Worm (Caenorhabditis elegans): ENCODE measurements around the gene C32D5.11.

The C32D5.11 gene

DNA sequence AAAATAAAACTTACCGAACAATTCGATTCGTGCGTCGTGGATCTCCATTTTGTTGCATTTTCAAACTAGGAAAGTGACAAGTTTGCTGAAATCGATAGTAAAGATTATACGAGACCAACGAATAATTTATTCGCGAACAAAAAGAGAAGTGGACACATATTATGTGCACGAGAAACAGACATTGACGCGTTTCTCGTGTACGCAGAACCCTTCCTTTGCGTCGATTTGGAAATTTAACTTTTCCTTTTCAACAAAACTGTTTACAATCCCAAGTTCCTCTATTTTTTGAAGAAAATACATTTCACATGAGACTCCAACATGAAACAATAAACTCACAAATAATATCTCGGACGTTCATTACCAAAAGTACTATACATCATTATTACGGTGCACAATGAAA, 5.6 kb upstream of the C32D5.11 start, which contains the start of gene K10B2.4:
Gene K10B2.4, minus strand, starts transcription at position 138 of the 400 bp plus-strand sequence.
- TF ChIP-seq med-1 (GFP tag; optimal IDR thresholded peaks at IDR 0.05; ENCODE audit: insufficient read depth) (no peak), ztf-23 (GFP tag; IDR thresholded peaks at IDR 0.05) (peak; percentile 65; the same call in 1 of the 2 replicates)

DNA sequence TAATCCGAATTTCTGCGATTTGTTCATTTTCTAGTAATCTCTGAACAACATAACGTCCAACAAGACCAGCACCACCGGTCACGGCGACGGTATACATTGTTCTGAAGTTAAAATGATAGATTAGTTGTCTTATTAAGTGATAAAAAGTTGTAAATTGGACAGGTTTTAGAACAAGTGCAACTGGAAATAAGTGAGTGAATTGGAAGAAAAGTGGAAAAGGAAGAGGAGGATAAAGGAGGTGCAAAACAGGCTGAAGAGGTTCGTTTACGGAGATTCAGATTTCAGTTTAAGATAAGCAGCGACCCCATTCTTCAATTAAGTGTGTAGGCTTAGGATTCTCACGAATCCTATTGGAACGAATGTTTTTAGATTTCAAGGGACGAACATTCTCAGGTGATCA, 3.7 kb upstream of the C32D5.11 start, which contains the start of gene C32D5.12:
Gene C32D5.12, minus strand, starts transcription at position 101 of the 400 bp plus-strand sequence.
- TF ChIP-seq T22C8.4 (GFP tag; IDR thresholded peaks at IDR 0.05): no peak
- TF ChIP-seq ref-1 (GFP tag; conservative IDR thresholded peaks at IDR 0.05): no peak
- no peak for TF ChIP-seq klf-2 (GFP tag; conservative IDR thresholded peaks at IDR 0.05)
- no peak for TF ChIP-seq cog-1 (tag; optimal IDR thresholded peaks at IDR 0.05)
- no peak for TF ChIP-seq med-1 (GFP tag; optimal IDR thresholded peaks at IDR 0.05; ENCODE audit: insufficient read depth)
- no peak for TF ChIP-seq flt-1 (GFP tag; IDR thresholded peaks at IDR 0.05)
- no peak for TF ChIP-seq tab-1 (GFP tag; IDR thresholded peaks at IDR 0.05)
- TF ChIP-seq ztf-23 (GFP tag; IDR thresholded peaks at IDR 0.05): no peak
- no peak for TF ChIP-seq ztf-29 (GFP tag; IDR thresholded peaks at IDR 0.05)

- TF ChIP-seq med-1 (GFP tag; optimal IDR thresholded peaks at IDR 0.05; ENCODE audit: insufficient read depth) (no peak), ztf-29 (GFP tag; IDR thresholded peaks at IDR 0.05) (no peak), ztf-23 (GFP tag; IDR thresholded peaks at IDR 0.05) (no peak), ref-1 (GFP tag; conservative IDR thresholded peaks at IDR 0.05) (no peak), tab-1 (GFP tag; IDR thresholded peaks at IDR 0.05) (no peak), flt-1 (GFP tag; IDR thresholded peaks at IDR 0.05) (no peak), klf-2 (GFP tag; conservative IDR thresholded peaks at IDR 0.05) (no peak), cog-1 (tag; optimal IDR thresholded peaks at IDR 0.05) (no peak), T22C8.4 (GFP tag; IDR thresholded peaks at IDR 0.05) (no peak)
These were observed 3.0 kb upstream of the C32D5.11 start for ce11 chrII:6358232-6358631.

- TF ChIP-seq klf-2 (GFP tag; conservative IDR thresholded peaks at IDR 0.05) (no peak), ztf-23 (GFP tag; IDR thresholded peaks at IDR 0.05) (no peak), ref-1 (GFP tag; conservative IDR thresholded peaks at IDR 0.05) (no peak), T22C8.4 (GFP tag; IDR thresholded peaks at IDR 0.05) (no peak)
These were observed 3.4 kb downstream of the C32D5.11 start, which contains the start of gene C32D5.10 for ce11 chrII:6351887-6352286. TSS of gene C32D5.10 (minus strand) at chrII:6351987.

ce11 chrII:6349968-6350367, 5.3 kb downstream of the C32D5.11 start:
- TF ChIP-seq klf-2 (GFP tag; conservative IDR thresholded peaks at IDR 0.05) (no peak), ztf-29 (GFP tag; IDR thresholded peaks at IDR 0.05) (no peak), T22C8.4 (GFP tag; IDR thresholded peaks at IDR 0.05) (no peak), ref-1 (GFP tag; conservative IDR thresholded peaks at IDR 0.05) (no peak), med-1 (GFP tag; optimal IDR thresholded peaks at IDR 0.05; ENCODE audit: insufficient read depth) (no peak), flt-1 (GFP tag; IDR thresholded peaks at IDR 0.05) (no peak), cog-1 (tag; optimal IDR thresholded peaks at IDR 0.05) (no peak), tab-1 (GFP tag; IDR thresholded peaks at IDR 0.05) (no peak), ztf-23 (GFP tag; IDR thresholded peaks at IDR 0.05) (no peak)

- TF ChIP-seq tab-1 (GFP tag; IDR thresholded peaks at IDR 0.05) (0 out of 2 replicates have a peak, but pooled peaks have one; percentile 11), klf-2 (GFP tag; conservative IDR thresholded peaks at IDR 0.05) (no peak), med-1 (GFP tag; optimal IDR thresholded peaks at IDR 0.05; ENCODE audit: insufficient read depth) (no peak), flt-1 (GFP tag; IDR thresholded peaks at IDR 0.05) (0 out of 2 replicates have a peak, but pooled peaks have one; percentile 51), cog-1 (tag; optimal IDR thresholded peaks at IDR 0.05) (peak; percentile 68)
These were observed 6.9 kb downstream of the C32D5.11 start for ce11 chrII:6348360-6348759.

DNA sequence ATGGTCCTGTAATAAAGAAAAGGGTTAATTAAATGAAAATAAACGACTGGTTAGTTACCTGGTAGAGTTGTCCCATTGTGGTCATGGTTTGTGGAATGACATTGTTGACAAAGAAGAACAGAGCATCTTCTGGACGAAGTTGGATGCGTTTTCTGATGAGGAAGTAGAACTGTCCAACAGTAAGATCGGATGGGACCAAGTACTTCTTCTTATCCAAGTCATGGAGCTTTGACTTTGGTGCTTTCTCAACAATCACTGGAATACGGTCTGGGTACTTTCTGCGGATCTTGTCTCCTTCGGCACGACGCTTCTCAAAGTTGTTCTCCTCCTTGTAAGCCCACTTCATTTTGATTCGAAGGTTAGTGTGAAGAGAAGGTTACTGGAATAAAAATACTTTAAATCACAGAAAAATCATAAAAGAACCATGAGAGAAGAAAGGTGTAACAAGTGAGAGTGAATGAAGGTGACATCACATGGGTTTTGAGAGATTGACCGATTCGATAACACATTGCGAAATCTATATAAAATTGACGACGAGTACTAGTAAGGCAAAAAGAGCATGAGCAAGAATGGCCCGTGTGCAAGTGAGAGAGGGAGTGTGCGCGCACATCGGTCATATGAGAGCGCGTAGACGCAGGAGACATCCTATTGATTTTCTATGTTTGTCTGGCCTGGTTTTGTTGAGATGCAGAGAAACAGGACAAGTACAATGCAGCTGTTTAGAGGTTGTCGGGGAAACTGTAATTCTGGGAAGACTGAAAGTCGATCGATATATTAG, 7.7 kb downstream of the C32D5.11 start, which contains the start of gene lgg-1:
Gene lgg-1, minus strand, starts transcription at position 379 of the 778 bp plus-strand sequence.
- TF ChIP-seq flt-1 (GFP tag; IDR thresholded peaks at IDR 0.05): 0 out of 2 replicates have a peak, but pooled peaks have one; percentile 11
- peak; percentile 84 for TF ChIP-seq T22C8.4 (GFP tag; IDR thresholded peaks at IDR 0.05)
- TF ChIP-seq cog-1 (tag; optimal IDR thresholded peaks at IDR 0.05): no peak
- TF ChIP-seq klf-2 (GFP tag; conservative IDR thresholded peaks at IDR 0.05): no peak
- 0 out of 2 replicates have a peak, but pooled peaks have one; percentile 13 for TF ChIP-seq tab-1 (GFP tag; IDR thresholded peaks at IDR 0.05)
- TF ChIP-seq med-1 (GFP tag; optimal IDR thresholded peaks at IDR 0.05; ENCODE audit: insufficient read depth): no peak

ce11 chrII:6346551-6347079, 8.6 kb downstream of the C32D5.11 start:
- TF ChIP-seq tab-1 (GFP tag; IDR thresholded peaks at IDR 0.05) (no peak), T22C8.4 (GFP tag; IDR thresholded peaks at IDR 0.05) (no peak), ztf-23 (GFP tag; IDR thresholded peaks at IDR 0.05) (no peak), cog-1 (tag; optimal IDR thresholded peaks at IDR 0.05) (no peak), med-1 (GFP tag; optimal IDR thresholded peaks at IDR 0.05; ENCODE audit: insufficient read depth) (no peak), ztf-29 (GFP tag; IDR thresholded peaks at IDR 0.05) (no peak), flt-1 (GFP tag; IDR thresholded peaks at IDR 0.05) (no peak)

DNA sequence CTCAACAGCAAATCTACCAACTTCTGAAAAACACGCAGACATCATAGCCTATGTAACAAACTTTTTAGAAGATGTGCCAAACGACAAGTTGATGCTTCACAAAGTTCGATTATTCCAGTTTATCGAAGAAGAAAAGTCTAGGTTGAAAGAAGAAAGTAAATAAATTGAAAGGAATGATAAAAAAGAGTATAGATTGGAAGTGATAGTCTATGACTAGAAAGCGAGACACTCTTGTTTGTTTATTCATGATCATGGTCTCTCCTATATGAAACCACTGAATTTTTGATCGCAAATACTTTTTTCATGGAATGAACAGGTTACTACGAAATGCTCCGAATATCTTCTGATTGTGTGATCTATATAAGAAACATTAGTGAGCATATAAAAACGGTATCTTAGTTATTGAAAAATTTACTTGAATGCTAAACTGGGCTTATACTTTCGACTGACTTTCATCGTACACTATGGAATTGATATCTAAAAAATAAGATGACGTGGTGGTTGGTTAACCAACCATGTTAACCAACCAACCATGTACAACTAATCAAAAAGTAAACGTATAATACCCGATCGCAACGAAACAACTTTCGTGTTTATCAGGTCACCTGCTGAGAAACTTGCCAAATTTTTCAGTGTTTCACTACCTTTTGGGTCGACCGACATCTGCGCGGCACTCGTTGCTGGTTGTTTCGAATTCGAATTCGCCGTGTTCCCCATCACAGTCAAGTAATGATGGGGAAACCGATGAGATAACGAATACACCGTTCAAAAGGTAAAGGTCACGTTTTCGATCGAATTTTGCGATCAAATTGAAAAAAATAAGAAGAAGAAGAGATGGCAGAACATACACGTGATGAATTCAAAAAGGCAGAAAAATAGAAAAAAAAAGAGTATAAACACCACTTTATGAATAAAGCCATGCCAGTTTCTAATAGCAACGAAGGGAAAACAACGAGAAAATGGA, 9.8 kb downstream of the C32D5.11 start, which contains the start of gene C32D5.8:
Gene C32D5.8, minus strand, starts transcription at position 770 of the 964 bp plus-strand sequence.
- TF ChIP-seq ztf-23 (GFP tag; IDR thresholded peaks at IDR 0.05) (0 out of 2 replicates have a peak, but pooled peaks have one; percentile 21), tab-1 (GFP tag; IDR thresholded peaks at IDR 0.05) (no peak)

Measured in whole organism, midembryonic.